Worm (Caenorhabditis elegans) whole organism, late embryonic: Measurements from ENCODE around the gene sre-29.

Source experiments
- ama-1 ChIP-seq: fragments of 150-350 bp; optimal IDR thresholded peaks from 2 replicates; lab custom pipeline; 2014
- ceh-9 ChIP-seq: sonication (generic microtip); optimal IDR thresholded peaks from 2 replicates; lab custom pipeline; 2016; ENCODE audit warnings: mild to moderate bottlenecking, missing genetic modification characterization, inconsistent platforms, missing compliant biosample characterization
- elt-2 ChIP-seq: sonication (generic microtip); optimal IDR thresholded peaks from 2 replicates; lab custom pipeline; 2016; ENCODE audit warnings: missing genetic modification reagents, missing genetic modification characterization, missing compliant biosample characterization
- hlh-30 ChIP-seq: sonication (generic microtip); optimal IDR thresholded peaks from 2 replicates; lab custom pipeline; 2017; ENCODE audit warnings: antibody characterized with exemption, missing genetic modification characterization, missing compliant biosample characterization; ENCODE audit not compliant: insufficient read depth
- pqm-1 ChIP-seq: sonication (generic microtip); optimal IDR thresholded peaks from 2 replicates; lab custom pipeline; 2016; ENCODE audit warnings: missing genetic modification characterization, missing compliant biosample characterization
- tbx-2 ChIP-seq: sonication (generic microtip); optimal IDR thresholded peaks from 2 replicates; lab custom pipeline; 2016; ENCODE audit warnings: missing genetic modification characterization, missing compliant biosample characterization

DNA sequence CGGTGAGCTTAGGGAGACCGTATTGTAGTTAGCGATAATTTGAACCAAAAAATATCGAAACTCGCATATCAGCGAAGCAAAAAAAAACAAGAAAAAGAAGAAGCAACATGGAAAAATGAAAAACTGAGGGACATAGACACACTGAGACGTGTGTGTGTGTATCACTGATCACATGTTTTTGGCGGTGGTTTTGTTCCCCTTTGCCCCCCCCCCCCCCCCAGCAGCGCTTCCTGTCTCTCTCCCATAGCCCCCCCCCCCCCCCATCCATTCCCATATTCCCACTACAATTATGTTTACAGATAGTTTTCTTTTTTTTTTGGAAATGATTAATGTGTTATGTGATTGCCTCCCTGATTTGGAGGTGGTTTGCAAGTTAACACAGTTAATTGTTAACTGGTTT is 32.5 kb downstream of the sre-29 start:
- TF ChIP-seq ama-1 (lab: Kevin White, UChicago), result no peak
- TF ChIP-seq hlh-30 (tag; lab: Kevin White, UChicago), result no peak
- no peak for TF ChIP-seq pqm-1 (tag; lab: Kevin White, UChicago)
- no peak for TF ChIP-seq elt-2 (tag; lab: Kevin White, UChicago)
- TF ChIP-seq ceh-9 (tag; lab: Kevin White, UChicago), result no peak
- TF ChIP-seq tbx-2 (tag; lab: Kevin White, UChicago), result no peak
